Fruit fly (Drosophila melanogaster): ENCODE data around the gene robo2.

robo2 gene

DNA sequence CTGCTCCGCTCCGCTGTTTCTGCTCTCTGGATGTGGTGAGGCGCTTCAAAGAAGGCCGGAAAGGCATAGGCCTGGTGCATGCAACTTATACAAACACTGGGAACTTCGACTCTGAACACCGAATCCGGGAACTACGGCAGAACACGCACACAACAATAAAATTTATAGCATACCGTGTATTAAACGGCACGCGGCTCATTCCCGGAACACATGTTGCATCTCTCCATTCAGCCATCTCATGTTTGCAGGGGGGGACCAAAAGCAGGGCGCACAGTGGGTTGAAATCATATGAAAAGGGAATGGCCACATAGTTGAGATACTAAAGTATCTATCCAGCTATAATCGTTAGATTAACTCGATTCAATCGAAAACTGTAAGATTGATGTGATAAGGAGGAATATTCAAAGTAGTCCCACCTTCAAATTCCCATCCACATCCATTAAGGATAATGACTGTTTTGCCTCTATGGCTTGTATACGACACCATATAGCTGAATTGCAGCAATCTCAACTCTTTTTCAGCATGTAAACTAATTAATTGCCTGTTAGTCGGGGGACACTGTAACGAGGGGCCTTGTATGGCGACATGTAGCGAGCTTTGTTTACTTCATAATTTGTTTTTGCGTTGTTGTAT, 19.7 kb upstream of the robo2 start (continued):
- TF ChIP-seq CG30020 (tag; optimal IDR thresholded peaks at IDR 0.05) (peak; percentile 2), CG11456 (GFP tag; IDR thresholded peaks at IDR 0.05) (no peak), HLH4C (GFP tag; IDR thresholded peaks at IDR 0.05; ENCODE audit: partially characterized antibody) (peak; percentile 20; the same call in 1 of the 3 replicates), Med (GFP tag) (peak; percentile 86), Mad (GFP tag; optimal IDR thresholded peaks at IDR 0.05) (peak; percentile 10), CG8388 (GFP tag; optimal IDR thresholded peaks at IDR 0.05) (peak; percentile 79), Nf-YB (GFP tag; optimal IDR thresholded peaks at IDR 0.05) (peak; percentile 27), Hr51 (GFP tag; optimal IDR thresholded peaks at IDR 0.05) (peak; percentile 14 to 74), CG12236 (GFP tag; optimal IDR thresholded peaks at IDR 0.05) (peak; percentile 73), cg (GFP tag; optimal IDR thresholded peaks at IDR 0.05) (peak; percentile 21), Abd-B (GFP tag; optimal IDR thresholded peaks at IDR 0.05) (peak; percentile 47), CG18262 (tag; optimal IDR thresholded peaks at IDR 0.05) (peak; percentile 89), CG15269 (tag; optimal IDR thresholded peaks at IDR 0.05) (peak; percentile 68), kay (GFP tag; optimal IDR thresholded peaks at IDR 0.05) (peak; percentile 33), CHES-1-like (GFP tag; optimal IDR thresholded peaks at IDR 0.05) (peak; percentile 49), ems (GFP tag; optimal IDR thresholded peaks at IDR 0.05) (peak; percentile 19), CG8924 (tag; optimal IDR thresholded peaks at IDR 0.05) (peak; percentile 68), CG15011 (GFP tag; optimal IDR thresholded peaks at IDR 0.05) (peak; percentile 13), wor (GFP tag; IDR thresholded peaks at IDR 0.05) (peak; percentile 73), D19A (tag; optimal IDR thresholded peaks at IDR 0.05) (peak; percentile 78), CoRest (tag; optimal IDR thresholded peaks at IDR 0.05) (peak; percentile 76), sd (tag; optimal IDR thresholded peaks at IDR 0.05) (peak; percentile 3), Hr78 (GFP tag; optimal IDR thresholded peaks at IDR 0.05) (peak in 1 of 2 experiments; percentile 8), Poxn (GFP tag; IDR thresholded peaks at IDR 0.05) (no peak), HHEX (GFP tag; optimal IDR thresholded peaks at IDR 0.05) (peak; percentile 53), CG8944 (GFP tag; optimal IDR thresholded peaks at IDR 0.05) (peak; percentile 55), CG9876 (GFP tag; optimal IDR thresholded peaks at IDR 0.05) (peak; percentile 12), fru (optimal IDR thresholded peaks at IDR 0.05) (no peak), NC2α (GFP tag; optimal IDR thresholded peaks at IDR 0.05) (peak; percentile 47), fd3F (GFP tag; optimal IDR thresholded peaks at IDR 0.05) (no peak), Atf-2 (GFP tag; optimal IDR thresholded peaks at IDR 0.05) (peak; percentile 67), CG14667 (GFP tag; IDR thresholded peaks at IDR 0.05) (0 out of 2 replicates have a peak, but pooled peaks have one; percentile 15), CG10654 (GFP tag; optimal IDR thresholded peaks at IDR 0.05) (peak; percentile 41), CG1529 (GFP tag; optimal IDR thresholded peaks at IDR 0.05) (peak; percentile 77), Optix (GFP tag; IDR thresholded peaks at IDR 0.05) (peak; percentile 59; the same call in 1 of the 3 replicates), luna (GFP tag; optimal IDR thresholded peaks at IDR 0.05) (no peak), CG4617 (GFP tag; optimal IDR thresholded peaks at IDR 0.05; ENCODE audit: borderline replicate concordance) (peak; percentile 31), CG31365 (tag; optimal IDR thresholded peaks at IDR 0.05) (peak; percentile 32), stc (GFP tag; IDR thresholded peaks at IDR 0.05) (peak; percentile 63), CG7839 (tag; optimal IDR thresholded peaks at IDR 0.05) (peak; percentile 76), gem (tag; optimal IDR thresholded peaks at IDR 0.05) (peak; percentile 84), CG9727 (GFP tag; optimal IDR thresholded peaks at IDR 0.05) (peak; percentile 67), usp (GFP tag; optimal IDR thresholded peaks at IDR 0.05) (no peak), MBD-R2 (GFP tag; IDR thresholded peaks at IDR 0.05) (no peak), crol (GFP tag; IDR thresholded peaks at IDR 0.05) (no peak; the same call in 1 of the 2 replicates), maf-S (GFP tag; optimal IDR thresholded peaks at IDR 0.05) (peak; percentile 11), CG13775 (GFP tag; optimal IDR thresholded peaks at IDR 0.05) (peak; percentile 57), CG34376 (GFP tag; optimal IDR thresholded peaks at IDR 0.05) (no peak), gce (GFP tag; IDR thresholded peaks at IDR 0.05) (peak; percentile 60; the same call in 1 of the 3 replicates)
